Fruit fly (Drosophila melanogaster) whole organism, embryonic: Measurements from ENCODE around the gene Rrp46.

ENCODE experiments used
- BtbVII ChIP-seq: fragments of 200-800 bp; sonication (Bioruptor generic); optimal IDR thresholded peaks from 3 replicates; lab custom pipeline; 2017; ENCODE audit warnings: missing biosample characterization, mild to moderate bottlenecking, missing genetic modification characterization
- CG11085 ChIP-seq: fragments of 200-800 bp; sonication (Bioruptor generic); IDR thresholded peaks from 2 replicates; pipeline ENCODE4 v1.3.6; 2022; ENCODE audit warnings: missing biosample characterization, missing genetic modification characterization
- CG11504 ChIP-seq: fragments of 200-800 bp; sonication (Bioruptor generic); optimal IDR thresholded peaks from 3 replicates; lab custom pipeline; 2019; ENCODE audit warnings: missing biosample characterization, mild to moderate bottlenecking, missing genetic modification characterization, moderate library complexity
- CG12104 ChIP-seq: fragments of 200-800 bp; sonication (Bioruptor generic); optimal IDR thresholded peaks from 3 replicates; lab custom pipeline; 2016; ENCODE audit warnings: missing biosample characterization, missing genetic modification characterization
- CG13424 ChIP-seq: fragments of 200-800 bp; sonication (Bioruptor generic); optimal IDR thresholded peaks from 2 replicates; lab custom pipeline; 2019; ENCODE audit warnings: missing biosample characterization, mild to moderate bottlenecking, missing genetic modification characterization, moderate library complexity
- CG13624 ChIP-seq: fragments of 200-800 bp; sonication (Bioruptor generic); optimal IDR thresholded peaks from 2 replicates; lab custom pipeline; 2016; ENCODE audit warnings: missing biosample characterization, missing genetic modification characterization
- CG13894 ChIP-seq: fragments of 200-800 bp; sonication (Bioruptor generic); optimal IDR thresholded peaks from 3 replicates; lab custom pipeline; 2018; ENCODE audit warnings: missing biosample characterization, mild to moderate bottlenecking, missing genetic modification characterization, moderate library complexity
- CG15479 ChIP-seq: fragments of 200-800 bp; sonication (Bioruptor generic); optimal IDR thresholded peaks from 3 replicates; lab custom pipeline; 2019; ENCODE audit warnings: missing biosample characterization, mild to moderate bottlenecking, missing genetic modification characterization, moderate library complexity
- CG15514 ChIP-seq: fragments of 200-800 bp; sonication (Bioruptor generic); optimal IDR thresholded peaks from 3 replicates; lab custom pipeline; 2017; ENCODE audit warnings: missing biosample characterization, missing genetic modification characterization, mild to moderate bottlenecking, moderate library complexity, missing genetic modification reagents
- CG16813 ChIP-seq: fragments of 200-800 bp; sonication (Bioruptor generic); IDR thresholded peaks from 3 replicates; pipeline ENCODE4 v1.3.6; 2022; ENCODE audit warnings: missing biosample characterization, missing genetic modification characterization; ENCODE audit not compliant: partially characterized antibody
- CG17359 ChIP-seq: fragments of 200-800 bp; sonication (Bioruptor generic); optimal IDR thresholded peaks from 3 replicates; lab custom pipeline; 2018; ENCODE audit warnings: missing biosample characterization, mild to moderate bottlenecking, missing genetic modification characterization, moderate library complexity
- CG17568 ChIP-seq: fragments of 200-800 bp; sonication (Bioruptor generic); optimal IDR thresholded peaks from 2 replicates; lab custom pipeline; 2018; ENCODE audit warnings: missing biosample characterization, mild to moderate bottlenecking, missing genetic modification characterization, moderate library complexity
- CG17912 ChIP-seq: fragments of 200-800 bp; sonication (Bioruptor generic); optimal IDR thresholded peaks from 2 replicates; lab custom pipeline; 2018; ENCODE audit warnings: missing biosample characterization, mild to moderate bottlenecking, missing genetic modification characterization
- CG2120 ChIP-seq: fragments of 200-800 bp; sonication (Bioruptor generic); optimal IDR thresholded peaks from 3 replicates; lab custom pipeline; 2016; ENCODE audit warnings: missing biosample characterization, missing genetic modification characterization
- CG4360 ChIP-seq: fragments of 200-800 bp; sonication (Bioruptor generic); IDR thresholded peaks from 2 replicates; pipeline ENCODE4 v1.3.6; 2022; ENCODE audit warnings: missing biosample characterization, missing genetic modification characterization
- CG5245 ChIP-seq: fragments of 200-800 bp; sonication (Bioruptor generic); optimal IDR thresholded peaks from 3 replicates; lab custom pipeline; 2016; ENCODE audit warnings: missing biosample characterization, missing genetic modification characterization
- CG6683 ChIP-seq: fragments of 200-800 bp; sonication (Bioruptor generic); optimal IDR thresholded peaks from 2 replicates; lab custom pipeline; 2017; ENCODE audit warnings: missing biosample characterization, mild to moderate bottlenecking, missing genetic modification characterization, missing genetic modification reagents
- CG7963 ChIP-seq: fragments of 200-800 bp; sonication (Bioruptor generic); IDR thresholded peaks from 3 replicates; pipeline ENCODE4 v1.3.6; 2022; ENCODE audit warnings: missing biosample characterization, missing genetic modification characterization; ENCODE audit not compliant: partially characterized antibody
- CG9797 ChIP-seq: fragments of 200-800 bp; sonication (Bioruptor generic); optimal IDR thresholded peaks from 3 replicates; lab custom pipeline; 2018; ENCODE audit warnings: missing biosample characterization, mild to moderate bottlenecking, missing genetic modification characterization
- CG9932 ChIP-seq: fragments of 200-800 bp; sonication (Bioruptor generic); IDR thresholded peaks from 2 replicates; pipeline ENCODE4 v1.3.6; 2022; ENCODE audit warnings: missing biosample characterization, missing genetic modification characterization
- CTCF ChIP-seq: fragments of 200-800 bp; sonication (Bioruptor generic); optimal IDR thresholded peaks from 2 replicates; lab custom pipeline; 2017; ENCODE audit warnings: missing biosample characterization, mild to moderate bottlenecking, missing genetic modification characterization, moderate library complexity
- D19B ChIP-seq: fragments of 200-800 bp; sonication (Bioruptor generic); optimal IDR thresholded peaks from 2 replicates; lab custom pipeline; 2017; ENCODE audit warnings: missing biosample characterization, mild to moderate bottlenecking, missing genetic modification characterization
- Doc2 ChIP-seq: fragments of 200-800 bp; sonication (Bioruptor generic); IDR thresholded peaks from 2 replicates; pipeline ENCODE4 v1.3.6; 2022; ENCODE audit warnings: missing biosample characterization, missing genetic modification characterization
- Dref ChIP-seq: fragments of 200-800 bp; sonication (Bioruptor generic); IDR thresholded peaks from 2 replicates; pipeline ENCODE4 v1.3.6; 2022; ENCODE audit warnings: missing biosample characterization, missing genetic modification characterization
- Ets97D ChIP-seq: fragments of 200-800 bp; sonication (Bioruptor generic); optimal IDR thresholded peaks from 3 replicates; lab custom pipeline; 2016; ENCODE audit warnings: missing biosample characterization, missing genetic modification characterization
- Fer1 ChIP-seq: fragments of 200-800 bp; sonication (Bioruptor generic); optimal IDR thresholded peaks from 2 replicates; lab custom pipeline; 2017; ENCODE audit warnings: missing biosample characterization, mild to moderate bottlenecking, missing genetic modification characterization
- NK7.1 ChIP-seq: fragments of 200-800 bp; sonication (Bioruptor generic); optimal IDR thresholded peaks from 3 replicates; lab custom pipeline; 2016; ENCODE audit warnings: missing biosample characterization, missing genetic modification characterization
- Taf1 ChIP-seq: fragments of 200-800 bp; sonication (Bioruptor generic); IDR thresholded peaks from 2 replicates; pipeline ENCODE4 v1.3.6; 2022; ENCODE audit warnings: missing biosample characterization, missing genetic modification characterization
- aop ChIP-seq: fragments of 200-800 bp; sonication (Bioruptor generic); IDR thresholded peaks from 2 replicates; pipeline ENCODE4 v1.3.6; 2022; ENCODE audit warnings: missing biosample characterization, missing genetic modification characterization
- bcd ChIP-seq: fragments of 200-800 bp; sonication (Bioruptor generic); optimal IDR thresholded peaks from 2 replicates; lab custom pipeline; 2017; ENCODE audit warnings: missing biosample characterization, mild to moderate bottlenecking, missing genetic modification characterization
- bsh ChIP-seq, 2 experiments: fragments of 200-800 bp; sonication (Bioruptor generic); optimal IDR thresholded peaks; 2 replicates each; lab custom pipeline; 2017 to 2018; ENCODE audit warnings: mild to moderate bottlenecking in 2 of 2, missing biosample characterization in 2 of 2, missing genetic modification characterization in 2 of 2, moderate library complexity in 1 of 2
- cas ChIP-seq: fragments of 200-800 bp; sonication (Bioruptor generic); IDR thresholded peaks from 2 replicates; pipeline ENCODE4 v1.3.6; 2022; ENCODE audit warnings: missing biosample characterization, missing genetic modification characterization
- dm ChIP-seq: fragments of 200-800 bp; sonication (Bioruptor generic); optimal IDR thresholded peaks from 3 replicates; lab custom pipeline; 2016; ENCODE audit warnings: missing biosample characterization, missing genetic modification characterization
- ems ChIP-seq: fragments of 200-800 bp; sonication (Bioruptor generic); optimal IDR thresholded peaks from 3 replicates; lab custom pipeline; 2016; ENCODE audit warnings: missing biosample characterization, missing genetic modification characterization
- gcm ChIP-seq: fragments of 200-800 bp; sonication (Bioruptor generic); optimal IDR thresholded peaks from 2 replicates; lab custom pipeline; 2019; ENCODE audit warnings: missing biosample characterization, mild to moderate bottlenecking, missing genetic modification characterization, moderate library complexity
- jing ChIP-seq: fragments of 200-800 bp; sonication (Bioruptor generic); optimal IDR thresholded peaks from 2 replicates; lab custom pipeline; 2018; ENCODE audit warnings: missing biosample characterization, mild to moderate bottlenecking, missing genetic modification characterization
- jumu ChIP-seq: fragments of 200-800 bp; sonication (Bioruptor generic); optimal IDR thresholded peaks from 3 replicates; lab custom pipeline; 2016; ENCODE audit warnings: missing biosample characterization, missing genetic modification characterization
- klu ChIP-seq: fragments of 200-800 bp; sonication (Bioruptor generic); IDR thresholded peaks from 2 replicates; pipeline ENCODE4 v1.3.6; 2022; ENCODE audit warnings: missing biosample characterization, missing genetic modification characterization
- lab ChIP-seq: fragments of 200-800 bp; sonication (Bioruptor generic); optimal IDR thresholded peaks from 3 replicates; lab custom pipeline; 2017; ENCODE audit warnings: missing biosample characterization, missing genetic modification characterization, mild to moderate bottlenecking, moderate library complexity, missing genetic modification reagents
- lilli ChIP-seq: fragments of 200-800 bp; sonication (Bioruptor generic); optimal IDR thresholded peaks from 3 replicates; lab custom pipeline; 2016; ENCODE audit warnings: missing biosample characterization, missing genetic modification characterization
- lola ChIP-seq, 3 experiments: fragments of >200 bp in 2 of 3; fragments of 200-800 bp in 1 of 3; sonication (Bioruptor generic) in 1 of 3; optimal IDR thresholded peaks; 2 replicates each; lab custom pipeline; 2017 to 2019; ENCODE audit warnings: missing biosample characterization in 3 of 3, missing genetic modification characterization in 3 of 3, mild to moderate bottlenecking in 1 of 3, moderate library complexity in 1 of 3
- pb ChIP-seq: fragments of 200-800 bp; sonication (Bioruptor generic); optimal IDR thresholded peaks from 3 replicates; lab custom pipeline; 2016; ENCODE audit warnings: missing biosample characterization, missing genetic modification characterization
- pfk ChIP-seq: fragments of 200-800 bp; sonication (Bioruptor generic); optimal IDR thresholded peaks from 2 replicates; lab custom pipeline; 2018; ENCODE audit warnings: missing biosample characterization, mild to moderate bottlenecking, missing genetic modification characterization, moderate library complexity
- ranshi ChIP-seq: fragments of 200-800 bp; sonication (Bioruptor generic); IDR thresholded peaks from 2 replicates; pipeline ENCODE4 v1.3.6; 2022; ENCODE audit warnings: missing biosample characterization, missing genetic modification characterization
- salm ChIP-seq: fragments of 200-800 bp; sonication (Bioruptor generic); optimal IDR thresholded peaks from 2 replicates; lab custom pipeline; 2018; ENCODE audit warnings: missing biosample characterization, mild to moderate bottlenecking, missing genetic modification characterization
- sc ChIP-seq, 3 experiments: fragments of >200 bp in 2 of 3; fragments of 200-800 bp in 1 of 3; sonication (Bioruptor generic) in 1 of 3; optimal IDR thresholded peaks; 2 replicates in 2 of 3; 3 replicates in 1 of 3; lab custom pipeline; 2017; ENCODE audit warnings: mild to moderate bottlenecking in 1 of 3, missing biosample characterization in 1 of 3, missing genetic modification characterization in 1 of 3, missing genetic modification reagents in 1 of 3
- schlank ChIP-seq: fragments of 200-800 bp; sonication (Bioruptor generic); optimal IDR thresholded peaks from 2 replicates; lab custom pipeline; 2018; ENCODE audit warnings: missing biosample characterization, mild to moderate bottlenecking, missing genetic modification characterization
- sd ChIP-seq: fragments of 200-800 bp; sonication (Bioruptor generic); optimal IDR thresholded peaks from 3 replicates; lab custom pipeline; 2018; ENCODE audit warnings: missing biosample characterization, mild to moderate bottlenecking, missing genetic modification characterization, moderate library complexity
- tio ChIP-seq: fragments of 200-800 bp; sonication (Bioruptor generic); optimal IDR thresholded peaks from 2 replicates; lab custom pipeline; 2017; ENCODE audit warnings: missing biosample characterization, missing genetic modification characterization, inconsistent platforms
- tup ChIP-seq: fragments of 200-800 bp; sonication (Bioruptor generic); optimal IDR thresholded peaks from 2 replicates; lab custom pipeline; 2016; ENCODE audit warnings: missing biosample characterization, mild to moderate bottlenecking, missing genetic modification characterization, moderate library complexity
- vfl ChIP-seq: fragments of 200-800 bp; sonication (Bioruptor generic); optimal IDR thresholded peaks from 2 replicates; lab custom pipeline; 2016; ENCODE audit warnings: missing biosample characterization, missing genetic modification characterization

The Rrp46 gene

DNA sequence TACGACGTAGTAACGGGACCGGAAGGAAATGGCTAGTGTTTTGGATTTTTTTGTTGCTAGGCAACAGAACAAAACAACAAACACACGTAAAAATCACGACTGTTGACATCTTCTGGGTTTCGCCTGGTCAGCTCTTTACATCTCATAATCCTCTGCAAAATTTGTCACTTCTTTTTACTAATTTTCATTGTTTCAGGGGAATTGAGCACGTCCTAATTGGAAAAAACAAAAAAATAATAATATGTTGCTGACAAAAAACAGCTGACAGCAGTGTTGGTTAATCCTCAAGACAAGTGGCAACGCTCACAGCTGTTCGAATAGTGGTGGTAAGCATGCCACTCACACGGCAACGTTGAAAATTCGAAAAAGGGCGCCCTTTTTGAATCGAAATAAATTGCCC is 35.3 kb upstream of the Rrp46 start, which contains the start of gene Rfx (continued):
- peak; percentile 63 for TF ChIP-seq CG15514 (GFP tag; lab: Kevin White, UChicago)
- TF ChIP-seq dm (GFP tag; lab: Kevin White, UChicago): peak; percentile 22
- TF ChIP-seq CG13894 (tag; lab: Kevin White, UChicago): no peak
- peak; percentile 58 for TF ChIP-seq BtbVII
- no peak for TF ChIP-seq CG12104 (GFP tag; lab: Kevin White, UChicago)
- TF ChIP-seq klu (GFP tag; lab: Robert Waterston, UW): no peak
- TF ChIP-seq CG11085 (GFP tag; lab: Robert Waterston, UW): no peak
- TF ChIP-seq CG15479: no peak
- TF ChIP-seq CG2120: peak; percentile 59
- no peak for TF ChIP-seq CG7963 (GFP tag; lab: Robert Waterston, UW)
- no peak for TF ChIP-seq pfk
- no peak for TF ChIP-seq tio
- TF ChIP-seq CG11504: peak; percentile 99
- TF ChIP-seq ems (GFP tag; lab: Kevin White, UChicago): peak; percentile 31
- no peak for TF ChIP-seq CG17568 (GFP tag; lab: Kevin White, UChicago)
- no peak for TF ChIP-seq aop
- no peak for TF ChIP-seq ranshi (GFP tag; lab: Robert Waterston, UW)
- TF ChIP-seq jumu (GFP tag; lab: Kevin White, UChicago): no peak
- TF ChIP-seq CTCF (GFP tag; lab: Kevin White, UChicago): peak; percentile 8
- peak; percentile 38 for TF ChIP-seq lab (GFP tag; lab: Kevin White, UChicago)
- TF ChIP-seq CG17359 (tag; lab: Kevin White, UChicago): no peak
- TF ChIP-seq sd (tag; lab: Kevin White, UChicago): peak; percentile 17
- no peak for TF ChIP-seq cas (GFP tag; lab: Robert Waterston, UW)
- peak; percentile 1 for TF ChIP-seq vfl (GFP tag; lab: Kevin White, UChicago)
- TF ChIP-seq Ets97D: peak; percentile 91
- TF ChIP-seq CG9797: peak; percentile 47
- no peak for TF ChIP-seq jing (GFP tag; lab: Kevin White, UChicago)
- TF ChIP-seq bcd (GFP tag; lab: Kevin White, UChicago): peak; percentile 33
- no peak for TF ChIP-seq pb (GFP tag; lab: Kevin White, UChicago)
- TF ChIP-seq lilli (GFP tag; lab: Kevin White, UChicago): peak; percentile 12
- no peak for TF ChIP-seq schlank (tag; lab: Kevin White, UChicago)
- peak; percentile 50 for TF ChIP-seq CG13624 (GFP tag; lab: Kevin White, UChicago)
- TF ChIP-seq CG5245 (GFP tag; lab: Kevin White, UChicago): no peak
- TF ChIP-seq lola (GFP tag; optimal IDR thresholded peaks at IDR 0.05; lab: Kevin White, UChicago): no peak
- no peak for TF ChIP-seq D19B (GFP tag; lab: Kevin White, UChicago)
- TF ChIP-seq NK7.1 (GFP tag; lab: Kevin White, UChicago): no peak
- no peak for TF ChIP-seq Taf1 (GFP tag; lab: Robert Waterston, UW)
- no peak for TF ChIP-seq CG16813 (GFP tag; lab: Robert Waterston, UW)
- peak in 1 of 2 experiments; percentile 55 for TF ChIP-seq bsh (GFP tag; optimal IDR thresholded peaks at IDR 0.05; lab: Kevin White, UChicago)
- TF ChIP-seq CG4360 (GFP tag; lab: Robert Waterston, UW): no peak
- no peak for TF ChIP-seq tup (GFP tag; lab: Kevin White, UChicago)
- TF ChIP-seq CG6683 (GFP tag; lab: Kevin White, UChicago): peak; percentile 21
- peak; percentile 63 for TF ChIP-seq Fer1 (GFP tag; lab: Kevin White, UChicago)
- TF ChIP-seq sc (optimal IDR thresholded peaks at IDR 0.05; lab: Kevin White, UChicago): no peak
- no peak for TF ChIP-seq sc (GFP tag; optimal IDR thresholded peaks at IDR 0.05; lab: Kevin White, UChicago)
- TF ChIP-seq CG9932 (GFP tag; lab: Robert Waterston, UW): no peak
- peak; percentile 14 for TF ChIP-seq CG13424
- TF ChIP-seq salm (tag; lab: Kevin White, UChicago): no peak
- no peak for TF ChIP-seq Dref (GFP tag; lab: Robert Waterston, UW)
- no peak for TF ChIP-seq Doc2
- TF ChIP-seq CG17912 (GFP tag; lab: Kevin White, UChicago): no peak
- TF ChIP-seq gcm (GFP tag; lab: Kevin White, UChicago): peak; percentile 40
